Worm (Caenorhabditis elegans) whole organism, L3 larva: ENCODE results near the gene pqn-70.

Experiments used
- R02D3.7 ChIP-seq: fragments of 150-350 bp; optimal IDR thresholded peaks from 2 replicates; lab custom pipeline; 2014; ENCODE audit warnings: missing biosample characterization, missing genetic modification characterization
- ZK546.5 ChIP-seq: sonication (generic microtip); optimal IDR thresholded peaks from 2 replicates; lab custom pipeline; 2017; ENCODE audit warnings: missing biosample characterization, missing genetic modification characterization
- aly-2 ChIP-seq: fragments of 150-350 bp; optimal IDR thresholded peaks from 2 replicates; lab custom pipeline; 2014; ENCODE audit warnings: missing biosample characterization, missing genetic modification characterization
- ama-1 ChIP-seq: fragments of 150-350 bp; optimal IDR thresholded peaks from 2 replicates; lab custom pipeline; 2018
- ceh-16 ChIP-seq: sonication (generic microtip); optimal IDR thresholded peaks from 2 replicates; lab custom pipeline; 2017; ENCODE audit warnings: missing biosample characterization, missing genetic modification characterization
- ceh-28 ChIP-seq: fragments of 150-350 bp; optimal IDR thresholded peaks from 2 replicates; lab custom pipeline; 2014; ENCODE audit warnings: missing biosample characterization, missing genetic modification reagents, missing genetic modification characterization
- ceh-82 ChIP-seq: fragments of 150-350 bp; optimal IDR thresholded peaks from 2 replicates; lab custom pipeline; 2014; ENCODE audit warnings: missing biosample characterization, missing genetic modification characterization
- daf-12 ChIP-seq: fragments of 150-350 bp; optimal IDR thresholded peaks from 2 replicates; lab custom pipeline; 2014; ENCODE audit warnings: missing biosample characterization, missing genetic modification reagents, missing genetic modification characterization
- egl-27 ChIP-seq: sonication (generic microtip); optimal IDR thresholded peaks from 4 replicates; lab custom pipeline; 2017; ENCODE audit warnings: missing biosample characterization, missing genetic modification reagents, missing genetic modification characterization
- egl-5 ChIP-seq: fragments of 150-350 bp; optimal IDR thresholded peaks from 2 replicates; lab custom pipeline; 2017; ENCODE audit warnings: missing biosample characterization, missing genetic modification reagents, missing genetic modification characterization, inconsistent platforms
- elt-1 ChIP-seq: fragments of 150-350 bp; optimal IDR thresholded peaks from 2 replicates; lab custom pipeline; 2014; ENCODE audit warnings: missing biosample characterization, missing genetic modification characterization
- elt-2 ChIP-seq: sonication (generic microtip); optimal IDR thresholded peaks from 2 replicates; lab custom pipeline; 2016; ENCODE audit warnings: missing genetic modification reagents, mild to moderate bottlenecking, missing genetic modification characterization, missing compliant biosample characterization
- elt-3 ChIP-seq, 3 experiments: fragments of 150-350 bp in 1 of 3; sonication (generic microtip) in 2 of 3; optimal IDR thresholded peaks; 2 replicates in 2 of 3; 4 replicates in 1 of 3; lab custom pipeline; 2014 to 2017; ENCODE audit warnings: missing biosample characterization in 3 of 3, missing genetic modification characterization in 3 of 3
- eor-1 ChIP-seq, 2 experiments: fragments of 150-350 bp; optimal IDR thresholded peaks; 2 replicates each; lab custom pipeline; 2014 to 2018; ENCODE audit warnings: missing biosample characterization in 2 of 2, missing genetic modification characterization in 2 of 2
- fkh-10 ChIP-seq: sonication (generic microtip); optimal IDR thresholded peaks from 2 replicates; lab custom pipeline; 2017; ENCODE audit warnings: missing biosample characterization, missing genetic modification reagents, missing genetic modification characterization
- fos-1 ChIP-seq: fragments of 150-350 bp; optimal IDR thresholded peaks from 2 replicates; lab custom pipeline; 2014; ENCODE audit warnings: missing biosample characterization, missing genetic modification characterization
- hmg-11 ChIP-seq: sonication (generic microtip); optimal IDR thresholded peaks from 2 replicates; lab custom pipeline; 2016; ENCODE audit warnings: missing genetic modification characterization, missing compliant biosample characterization
- jun-1 ChIP-seq: fragments of 150-350 bp; optimal IDR thresholded peaks from 2 replicates; lab custom pipeline; 2014; ENCODE audit warnings: missing biosample characterization, missing genetic modification reagents, missing genetic modification characterization
- lin-15B ChIP-seq: fragments of 150-350 bp; optimal IDR thresholded peaks from 2 replicates; lab custom pipeline; 2014; ENCODE audit warnings: missing biosample characterization, missing genetic modification characterization
- lin-39 ChIP-seq: fragments of 150-350 bp; optimal IDR thresholded peaks from 2 replicates; lab custom pipeline; 2018; ENCODE audit warnings: missing biosample characterization, missing genetic modification reagents, missing genetic modification characterization
- lsy-12 ChIP-seq: sonication (generic microtip); optimal IDR thresholded peaks from 2 replicates; lab custom pipeline; 2016; ENCODE audit warnings: mild to moderate bottlenecking, missing genetic modification characterization, missing compliant biosample characterization
- mdl-1 ChIP-seq: fragments of 150-350 bp; optimal IDR thresholded peaks from 2 replicates; lab custom pipeline; 2014; ENCODE audit warnings: missing biosample characterization, missing genetic modification characterization
- mml-1 ChIP-seq: fragments of 150-350 bp; sonication (generic microtip); optimal IDR thresholded peaks from 3 replicates; lab custom pipeline; 2014; ENCODE audit warnings: missing biosample characterization, missing genetic modification characterization
- nfya-1 ChIP-seq: sonication (generic microtip); optimal IDR thresholded peaks from 2 replicates; lab custom pipeline; 2017; ENCODE audit warnings: missing genetic modification characterization, mild to moderate bottlenecking, missing compliant biosample characterization, antibody characterized with exemption, moderate library complexity; ENCODE audit not compliant: insufficient read depth
- nhr-11 ChIP-seq: fragments of 150-350 bp; optimal IDR thresholded peaks from 2 replicates; lab custom pipeline; 2014; ENCODE audit warnings: missing biosample characterization, missing genetic modification characterization
- nhr-12 ChIP-seq: fragments of 150-350 bp; optimal IDR thresholded peaks from 2 replicates; lab custom pipeline; 2014; ENCODE audit warnings: missing biosample characterization, missing genetic modification characterization
- nhr-23 ChIP-seq: fragments of 150-350 bp; optimal IDR thresholded peaks from 2 replicates; lab custom pipeline; 2014; ENCODE audit warnings: missing biosample characterization, missing genetic modification reagents, missing genetic modification characterization
- nhr-237 ChIP-seq: fragments of 150-350 bp; optimal IDR thresholded peaks from 2 replicates; lab custom pipeline; 2014; ENCODE audit warnings: missing biosample characterization, missing genetic modification characterization
- nhr-25 ChIP-seq: sonication (generic microtip); optimal IDR thresholded peaks from 2 replicates; lab custom pipeline; 2017; ENCODE audit warnings: missing biosample characterization, missing genetic modification characterization
- nhr-43 ChIP-seq: sonication (generic microtip); optimal IDR thresholded peaks from 2 replicates; lab custom pipeline; 2016; ENCODE audit warnings: mild to moderate bottlenecking, missing genetic modification characterization, missing compliant biosample characterization; ENCODE audit not compliant: poor library complexity, severe bottlenecking
- nhr-67 ChIP-seq: fragments of 150-350 bp; optimal IDR thresholded peaks from 2 replicates; lab custom pipeline; 2014; ENCODE audit warnings: missing biosample characterization, missing genetic modification characterization
- nhr-76 ChIP-seq: fragments of 150-350 bp; sonication (generic microtip); optimal IDR thresholded peaks from 5 replicates; lab custom pipeline; 2014; ENCODE audit warnings: missing biosample characterization, missing genetic modification characterization
- nhr-77 ChIP-seq: fragments of 150-350 bp; optimal IDR thresholded peaks from 2 replicates; lab custom pipeline; 2014; ENCODE audit warnings: missing biosample characterization, missing genetic modification characterization
- pha-4 ChIP-seq: fragments of 150-350 bp; optimal IDR thresholded peaks from 2 replicates; lab custom pipeline; 2014; ENCODE audit warnings: missing biosample characterization, missing genetic modification reagents, missing genetic modification characterization
- pqm-1 ChIP-seq: fragments of 150-350 bp; optimal IDR thresholded peaks from 2 replicates; lab custom pipeline; 2017; ENCODE audit warnings: missing biosample characterization, missing genetic modification characterization, inconsistent platforms
- sea-2 ChIP-seq: fragments of 150-350 bp; sonication (generic microtip); optimal IDR thresholded peaks from 4 replicates; lab custom pipeline; 2014; ENCODE audit warnings: missing biosample characterization, missing genetic modification reagents, missing genetic modification characterization
- skn-1 ChIP-seq: fragments of 150-350 bp; optimal IDR thresholded peaks from 2 replicates; lab custom pipeline; 2014; ENCODE audit warnings: missing biosample characterization, missing genetic modification characterization
- snpc-4 ChIP-seq: fragments of 150-350 bp; optimal IDR thresholded peaks from 2 replicates; lab custom pipeline; 2014; ENCODE audit warnings: missing biosample characterization, missing genetic modification characterization
- unc-62 ChIP-seq: fragments of 150-350 bp; sonication (generic microtip); optimal IDR thresholded peaks from 4 replicates; lab custom pipeline; 2014; ENCODE audit warnings: missing biosample characterization, missing genetic modification reagents, missing genetic modification characterization
- zag-1 ChIP-seq: fragments of 150-350 bp; optimal IDR thresholded peaks from 2 replicates; lab custom pipeline; 2014; ENCODE audit warnings: missing biosample characterization, missing genetic modification characterization
- ztf-4 ChIP-seq: fragments of 150-350 bp; optimal IDR thresholded peaks from 2 replicates; lab custom pipeline; 2014; ENCODE audit warnings: missing biosample characterization, missing genetic modification characterization

pqn-70 gene

DNA sequence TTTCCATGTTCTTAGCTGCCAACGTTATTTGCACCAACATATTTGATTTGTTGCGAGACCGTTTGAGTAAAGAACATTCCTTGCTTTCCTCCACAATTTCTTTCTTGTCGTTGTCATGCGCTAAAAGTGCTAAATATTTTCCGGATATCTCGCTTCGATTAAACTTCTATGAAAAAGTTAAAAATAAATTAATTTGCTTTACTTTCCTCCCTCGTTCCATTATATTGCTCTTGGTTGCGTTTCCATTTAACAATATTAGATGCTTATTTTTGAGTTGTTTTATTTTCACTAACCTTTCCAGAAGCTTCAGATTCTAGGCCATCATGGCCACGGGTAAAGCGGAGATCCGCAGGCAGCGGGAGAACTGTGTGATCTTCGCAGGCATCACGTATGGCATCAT, 13.1 kb upstream of the pqn-70 start, which contains the start of gene pgap-1:
Gene pgap-1 (plus strand): TSS at position 301 of the 400 bp plus-strand sequence.
- TF ChIP-seq unc-62 (GFP tag; lab: Kevin White, UChicago) (no peak), snpc-4 (no peak), elt-3 (tag; optimal IDR thresholded peaks at IDR 0.05; lab: Kevin White, UChicago) (no peak), mdl-1 (tag; lab: Kevin White, UChicago) (no peak), nhr-11 (tag; lab: Kevin White, UChicago) (no peak), nhr-12 (tag; lab: Kevin White, UChicago) (no peak), zag-1 (tag; lab: Kevin White, UChicago) (no peak), nhr-76 (tag; lab: Kevin White, UChicago) (no peak), fkh-10 (no peak), ama-1 (lab: Kevin White, UChicago) (no peak), elt-1 (tag; lab: Kevin White, UChicago) (no peak), elt-2 (tag; lab: Kevin White, UChicago) (no peak), eor-1 (tag; optimal IDR thresholded peaks at IDR 0.05; lab: Kevin White, UChicago) (no peak), daf-12 (tag; lab: Kevin White, UChicago) (no peak)

DNA sequence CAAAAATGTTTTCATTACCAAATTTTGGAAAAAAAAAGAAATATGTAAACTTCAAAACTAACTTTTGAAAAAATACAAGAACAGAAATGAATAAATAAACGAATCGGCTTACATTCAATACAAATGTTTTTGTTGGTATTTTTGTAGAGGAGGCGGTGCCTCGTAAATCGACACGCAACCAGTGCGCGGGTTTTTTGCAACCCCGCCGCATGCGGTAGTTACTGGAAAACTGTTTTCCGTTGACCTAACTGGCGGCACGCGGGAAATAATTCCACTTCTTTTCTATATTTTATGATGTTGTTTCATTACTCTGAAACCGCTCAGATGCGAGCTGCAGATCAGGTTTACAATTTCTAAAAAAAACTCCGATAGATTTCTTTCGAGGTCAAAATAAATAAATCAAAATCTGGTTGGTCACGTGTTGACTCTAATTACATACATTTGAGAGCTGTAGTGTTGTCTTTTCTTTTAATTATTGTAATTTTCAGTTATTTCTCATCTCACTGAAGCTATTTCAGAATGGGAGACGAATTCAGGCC, 10.8 kb upstream of the pqn-70 start, which contains the start of the genes dvc-1 and ima-1:
Gene dvc-1 (minus strand): TSS at position 145 of the 539 bp plus-strand sequence.
Gene ima-1 (plus strand): TSS at position 489 of the 539 bp plus-strand sequence.
- peak; percentile 67 for TF ChIP-seq pha-4 (tag; lab: Kevin White, UChicago)
- peak; percentile 47 for TF ChIP-seq nhr-23
- TF ChIP-seq snpc-4: peak; percentile 60
- no peak for TF ChIP-seq fos-1 (tag; lab: Kevin White, UChicago)
- TF ChIP-seq nhr-25: peak; percentile 52
- TF ChIP-seq elt-1 (tag; lab: Kevin White, UChicago): no peak
- no peak for TF ChIP-seq hmg-11 (tag; lab: Kevin White, UChicago)
- TF ChIP-seq nhr-11 (tag; lab: Kevin White, UChicago): no peak
- no peak for TF ChIP-seq nhr-77 (tag; lab: Kevin White, UChicago)
- TF ChIP-seq jun-1 (tag; lab: Kevin White, UChicago): no peak
- peak; percentile 55 for TF ChIP-seq lin-15B (tag; lab: Kevin White, UChicago)
- peak; percentile 98 for TF ChIP-seq R02D3.7 (tag; lab: Kevin White, UChicago)
- TF ChIP-seq elt-2 (tag; lab: Kevin White, UChicago): peak; percentile 53
- TF ChIP-seq nhr-67 (tag; lab: Kevin White, UChicago): no peak
- no peak for TF ChIP-seq nhr-237
- peak; percentile 60 for TF ChIP-seq nhr-43
- TF ChIP-seq mml-1 (tag; lab: Kevin White, UChicago): no peak
- TF ChIP-seq skn-1 (tag; lab: Kevin White, UChicago): no peak
- TF ChIP-seq daf-12 (tag; lab: Kevin White, UChicago): no peak
- TF ChIP-seq nfya-1: no peak
- TF ChIP-seq ceh-28 (tag; lab: Kevin White, UChicago): no peak
- no peak for TF ChIP-seq ama-1 (lab: Kevin White, UChicago)
- no peak for TF ChIP-seq ztf-4
- TF ChIP-seq lsy-12: no peak
- no peak for TF ChIP-seq nhr-12 (tag; lab: Kevin White, UChicago)
- no peak for TF ChIP-seq egl-27
- TF ChIP-seq lin-39 (tag; lab: Kevin White, UChicago): peak; percentile 57
- TF ChIP-seq egl-5 (tag; lab: Kevin White, UChicago): no peak
- peak; percentile 61 for TF ChIP-seq ceh-82
- no peak for TF ChIP-seq sea-2 (GFP tag; lab: Kevin White, UChicago)
- no peak for TF ChIP-seq ceh-16
- no peak for TF ChIP-seq fkh-10
- TF ChIP-seq pqm-1: no peak
- no peak for TF ChIP-seq ZK546.5 (tag; lab: Kevin White, UChicago)
- TF ChIP-seq, all 47 proteins: peak for 10

DNA sequence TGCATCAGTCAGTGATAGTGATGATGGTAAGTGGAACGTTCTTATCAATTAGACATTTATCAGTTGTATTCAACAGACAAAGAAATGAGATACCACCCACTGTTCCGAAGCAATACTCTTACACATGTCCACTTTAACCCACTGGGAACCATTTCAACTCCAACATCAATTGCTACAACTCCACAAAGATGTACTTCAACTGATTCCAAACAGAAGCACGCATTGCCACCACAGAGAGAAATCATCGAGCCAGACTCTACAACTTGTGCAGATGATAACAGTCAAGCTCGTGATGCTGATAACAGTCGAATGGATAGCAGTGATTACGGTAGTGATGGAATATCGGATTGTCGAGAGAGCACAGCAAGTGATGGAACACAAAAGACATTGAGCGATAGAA, 7.4 kb upstream of the pqn-70 start:
- TF ChIP-seq nhr-76 (tag; lab: Kevin White, UChicago): no peak
- no peak for TF ChIP-seq ZK546.5 (tag; lab: Kevin White, UChicago)
- TF ChIP-seq ceh-82: no peak
- TF ChIP-seq nhr-67 (tag; lab: Kevin White, UChicago): no peak
- TF ChIP-seq elt-2 (tag; lab: Kevin White, UChicago): peak; percentile 98
- no peak for TF ChIP-seq aly-2 (tag; lab: Kevin White, UChicago)
- peak; percentile 52 for TF ChIP-seq pqm-1
